Worm (Caenorhabditis elegans): ENCODE data around the gene K01A6.6.

DNA sequence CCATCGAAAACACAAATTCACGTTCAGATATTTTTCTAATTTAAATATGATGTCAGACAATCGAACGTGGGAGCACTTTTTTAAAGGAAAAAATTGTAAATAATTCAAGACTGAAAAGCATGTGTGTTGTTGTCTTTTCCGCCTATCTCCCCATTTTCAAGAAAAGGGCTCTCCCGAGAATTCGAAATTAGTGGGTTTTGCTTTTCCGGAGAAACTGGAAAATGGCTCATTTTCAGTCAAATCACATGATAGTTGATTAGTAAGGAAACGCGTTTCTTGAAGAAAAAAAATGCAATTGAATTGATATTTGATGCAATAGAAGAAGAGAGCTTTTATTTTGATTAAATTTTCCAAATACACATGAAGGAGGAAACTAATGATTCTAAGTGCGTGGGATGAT, 24.7 kb downstream of the K01A6.6 start:
- TF ChIP-seq F13H6.1 (tag; optimal IDR thresholded peaks at IDR 0.05), result no peak
- no peak for TF ChIP-seq nhr-237 (tag; optimal IDR thresholded peaks at IDR 0.05)
- no peak for TF ChIP-seq fos-1 (tag; optimal IDR thresholded peaks at IDR 0.05)
- TF ChIP-seq nhr-12 (tag; optimal IDR thresholded peaks at IDR 0.05), result no peak
- TF ChIP-seq peb-1 (tag; optimal IDR thresholded peaks at IDR 0.05), result no peak
- no peak for TF ChIP-seq dmd-4 (tag; optimal IDR thresholded peaks at IDR 0.05)
- no peak for TF ChIP-seq skn-1 (tag; optimal IDR thresholded peaks at IDR 0.05)
- no peak for TF ChIP-seq snpc-4 (tag; optimal IDR thresholded peaks at IDR 0.05)
- peak; percentile 10 for TF ChIP-seq unc-55 (GFP tag; optimal IDR thresholded peaks at IDR 0.05)
- no peak for TF ChIP-seq nhr-23 (tag; optimal IDR thresholded peaks at IDR 0.05)
- peak; percentile 8 for TF ChIP-seq nhr-6 (tag; optimal IDR thresholded peaks at IDR 0.05)
- no peak for TF ChIP-seq nhr-10 (tag; optimal IDR thresholded peaks at IDR 0.05)
- no peak for TF ChIP-seq nhr-129 (tag; optimal IDR thresholded peaks at IDR 0.05)

Measured in whole organism, L2 larva.